Worm (Caenorhabditis elegans) whole organism, late embryonic: ENCODE results near the gene clc-27.

Experiments used
- C38D4.7 ChIP-seq: fragments of 200-800 bp; sonication (Bioruptor generic); optimal IDR thresholded peaks from 2 replicates; lab custom pipeline; 2018; ENCODE audit warnings: mild to moderate bottlenecking, missing genetic modification characterization, moderate library complexity, missing compliant biosample characterization
- F13H6.1 ChIP-seq: sonication (generic microtip); optimal IDR thresholded peaks from 2 replicates; lab custom pipeline; 2016; ENCODE audit warnings: missing genetic modification characterization, missing compliant biosample characterization
- K02D7.2 ChIP-seq: sonication (generic microtip); optimal IDR thresholded peaks from 2 replicates; lab custom pipeline; 2017; ENCODE audit warnings: mild to moderate bottlenecking, missing genetic modification characterization, missing compliant biosample characterization
- T23F11.4 ChIP-seq: fragments of 200-800 bp; sonication (Bioruptor generic); optimal IDR thresholded peaks from 2 replicates; lab custom pipeline; 2018; ENCODE audit warnings: mild to moderate bottlenecking, missing genetic modification characterization, missing compliant biosample characterization
- Y22D7AL.16 ChIP-seq: sonication (generic microtip); optimal IDR thresholded peaks from 2 replicates; lab custom pipeline; 2016; ENCODE audit warnings: missing genetic modification characterization, missing compliant biosample characterization
- ahr-1 ChIP-seq: sonication (generic microtip); optimal IDR thresholded peaks from 2 replicates; lab custom pipeline; 2016; ENCODE audit warnings: missing genetic modification characterization, missing compliant biosample characterization
- ceh-14 ChIP-seq: sonication (generic microtip); optimal IDR thresholded peaks from 2 replicates; lab custom pipeline; 2016; ENCODE audit warnings: missing genotype, missing genetic modification characterization, missing compliant biosample characterization
- ceh-18 ChIP-seq: sonication (generic microtip); optimal IDR thresholded peaks from 2 replicates; lab custom pipeline; 2016; ENCODE audit warnings: missing genetic modification characterization, missing compliant biosample characterization
- ceh-2 ChIP-seq: sonication (generic microtip); optimal IDR thresholded peaks from 2 replicates; lab custom pipeline; 2016; ENCODE audit warnings: missing genotype, missing genetic modification characterization, missing compliant biosample characterization
- ceh-30 ChIP-seq: fragments of 150-350 bp; optimal IDR thresholded peaks from 2 replicates; lab custom pipeline; 2014; ENCODE audit warnings: missing biosample characterization, missing genetic modification characterization
- ceh-31 ChIP-seq: sonication (generic microtip); optimal IDR thresholded peaks from 2 replicates; lab custom pipeline; 2016; ENCODE audit warnings: missing genetic modification characterization, missing compliant biosample characterization
- ceh-34 ChIP-seq: sonication (generic microtip); optimal IDR thresholded peaks from 2 replicates; lab custom pipeline; 2016; ENCODE audit warnings: mild to moderate bottlenecking, missing genetic modification characterization, missing compliant biosample characterization
- ceh-9 ChIP-seq: sonication (generic microtip); optimal IDR thresholded peaks from 2 replicates; lab custom pipeline; 2016; ENCODE audit warnings: mild to moderate bottlenecking, missing genetic modification characterization, inconsistent platforms, missing compliant biosample characterization
- dmd-4 ChIP-seq: sonication (generic microtip); optimal IDR thresholded peaks from 2 replicates; lab custom pipeline; 2016; ENCODE audit warnings: borderline replicate concordance, missing genetic modification characterization, missing compliant biosample characterization
- dve-1 ChIP-seq: sonication (generic microtip); optimal IDR thresholded peaks from 2 replicates; lab custom pipeline; 2017; ENCODE audit warnings: antibody characterized with exemption, mild to moderate bottlenecking, missing genetic modification characterization, missing compliant biosample characterization
- elt-4 ChIP-seq: sonication (generic microtip); optimal IDR thresholded peaks from 2 replicates; lab custom pipeline; 2016; ENCODE audit warnings: missing genetic modification characterization, missing compliant biosample characterization
- fax-1 ChIP-seq: sonication (generic microtip); optimal IDR thresholded peaks from 2 replicates; lab custom pipeline; 2016; ENCODE audit warnings: missing genotype, missing genetic modification characterization, missing compliant biosample characterization
- fkh-6 ChIP-seq: sonication (generic microtip); optimal IDR thresholded peaks from 2 replicates; lab custom pipeline; 2016; ENCODE audit warnings: missing genetic modification characterization, missing compliant biosample characterization
- gmeb-2 ChIP-seq: sonication (generic microtip); optimal IDR thresholded peaks from 2 replicates; lab custom pipeline; 2016; ENCODE audit warnings: missing genetic modification characterization, inconsistent platforms, missing compliant biosample characterization
- hlh-13 ChIP-seq: fragments of 200-800 bp; sonication (Bioruptor generic); optimal IDR thresholded peaks from 2 replicates; lab custom pipeline; 2018; ENCODE audit warnings: mild to moderate bottlenecking, missing genetic modification characterization, missing compliant biosample characterization
- hlh-30 ChIP-seq: sonication (generic microtip); optimal IDR thresholded peaks from 2 replicates; lab custom pipeline; 2017; ENCODE audit warnings: antibody characterized with exemption, missing genetic modification characterization, missing compliant biosample characterization; ENCODE audit not compliant: insufficient read depth
- hlh-6 ChIP-seq: sonication (generic microtip); optimal IDR thresholded peaks from 2 replicates; lab custom pipeline; 2016; ENCODE audit warnings: missing genotype, missing genetic modification characterization, missing compliant biosample characterization
- lim-6 ChIP-seq: sonication (generic microtip); optimal IDR thresholded peaks from 2 replicates; lab custom pipeline; 2016; ENCODE audit warnings: missing genetic modification characterization, missing compliant biosample characterization
- madf-2 ChIP-seq: sonication (generic microtip); optimal IDR thresholded peaks from 2 replicates; lab custom pipeline; 2017; ENCODE audit warnings: missing genetic modification characterization, missing compliant biosample characterization
- mec-3 ChIP-seq: sonication (generic microtip); optimal IDR thresholded peaks from 2 replicates; lab custom pipeline; 2016; ENCODE audit warnings: borderline replicate concordance, missing genetic modification characterization, missing compliant biosample characterization
- nhr-11 ChIP-seq: fragments of 150-350 bp; optimal IDR thresholded peaks from 2 replicates; lab custom pipeline; 2014; ENCODE audit warnings: missing biosample characterization, missing genetic modification characterization
- npax-4 ChIP-seq: sonication (generic microtip); optimal IDR thresholded peaks from 2 replicates; lab custom pipeline; 2016; ENCODE audit warnings: missing genetic modification characterization, missing compliant biosample characterization
- odd-2 ChIP-seq: sonication (generic microtip); optimal IDR thresholded peaks from 2 replicates; lab custom pipeline; 2017; ENCODE audit warnings: antibody characterized with exemption, mild to moderate bottlenecking, missing genetic modification characterization, missing compliant biosample characterization
- pat-9 ChIP-seq: fragments of 200-800 bp; sonication (Bioruptor generic); optimal IDR thresholded peaks from 2 replicates; lab custom pipeline; 2018; ENCODE audit warnings: mild to moderate bottlenecking, missing genetic modification characterization, moderate library complexity, missing compliant biosample characterization
- pax-1 ChIP-seq: fragments of 150-350 bp; optimal IDR thresholded peaks from 2 replicates; lab custom pipeline; 2014; ENCODE audit warnings: missing biosample characterization, missing genetic modification characterization
- ref-2 ChIP-seq: sonication (generic microtip); optimal IDR thresholded peaks from 2 replicates; lab custom pipeline; 2016; ENCODE audit warnings: missing genetic modification characterization, missing compliant biosample characterization
- rnt-1 ChIP-seq: sonication (generic microtip); optimal IDR thresholded peaks from 2 replicates; lab custom pipeline; 2016; ENCODE audit warnings: missing genetic modification characterization, missing compliant biosample characterization
- sdc-2 ChIP-seq: sonication (generic microtip); optimal IDR thresholded peaks from 2 replicates; lab custom pipeline; 2016; ENCODE audit warnings: missing genotype, missing genetic modification characterization, missing compliant biosample characterization
- sox-2 ChIP-seq: fragments of 200-800 bp; sonication (Bioruptor generic); IDR thresholded peaks from 2 replicates; pipeline ENCODE4 v1.3.6; 2022; ENCODE audit warnings: missing genetic modification reagents, missing genetic modification characterization, missing compliant biosample characterization
- sox-4 ChIP-seq: sonication (generic microtip); optimal IDR thresholded peaks from 2 replicates; lab custom pipeline; 2017; ENCODE audit warnings: mild to moderate bottlenecking, missing genetic modification characterization, inconsistent platforms, missing compliant biosample characterization
- syd-9 ChIP-seq: sonication (generic microtip); optimal IDR thresholded peaks from 2 replicates; lab custom pipeline; 2016; ENCODE audit warnings: mild to moderate bottlenecking, missing genetic modification characterization, moderate library complexity, missing compliant biosample characterization
- tbx-7 ChIP-seq: sonication (generic microtip); optimal IDR thresholded peaks from 2 replicates; lab custom pipeline; 2016; ENCODE audit warnings: missing genotype, missing genetic modification characterization, missing compliant biosample characterization
- ttx-3 ChIP-seq: sonication (generic microtip); optimal IDR thresholded peaks from 2 replicates; lab custom pipeline; 2016; ENCODE audit warnings: missing genetic modification reagents, missing genetic modification characterization, missing compliant biosample characterization
- unc-42 ChIP-seq: sonication (generic microtip); optimal IDR thresholded peaks from 2 replicates; lab custom pipeline; 2016; ENCODE audit warnings: missing genotype, missing genetic modification characterization, missing compliant biosample characterization
- unc-55 ChIP-seq: sonication (generic microtip); optimal IDR thresholded peaks from 2 replicates; lab custom pipeline; 2017; ENCODE audit warnings: missing biosample characterization, missing genetic modification reagents, missing genetic modification characterization
- zip-5 ChIP-seq: sonication (generic microtip); optimal IDR thresholded peaks from 2 replicates; lab custom pipeline; 2016; ENCODE audit warnings: missing genetic modification characterization, missing compliant biosample characterization

The clc-27 gene

DNA sequence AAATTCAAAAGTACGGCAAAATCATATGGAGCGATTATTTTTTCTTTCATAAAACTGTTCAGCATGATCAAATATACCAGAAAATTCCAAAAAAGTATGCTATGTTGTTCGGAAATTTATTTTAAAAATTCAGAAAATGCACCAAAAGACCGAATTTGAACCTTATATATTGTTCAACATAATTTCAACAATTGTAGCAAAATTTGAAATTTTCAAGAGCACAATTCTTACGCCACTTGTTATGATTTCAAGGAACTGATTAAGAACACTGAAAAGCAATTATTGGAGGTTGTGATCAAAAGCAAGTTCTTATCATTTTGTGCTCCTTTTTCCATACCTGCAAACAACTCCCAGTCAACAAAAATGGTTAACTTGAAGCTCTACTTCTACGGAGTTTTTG lies at the start of gene clc-27:
TSS of gene clc-27 (plus strand) at position 301 of the 400 bp plus-strand sequence.
- no peak for TF ChIP-seq ceh-31 (tag; lab: Kevin White, UChicago)
- TF ChIP-seq F13H6.1 (tag; lab: Kevin White, UChicago) = no peak
- no peak for TF ChIP-seq lim-6 (tag; lab: Kevin White, UChicago)
- TF ChIP-seq unc-55 = no peak
- TF ChIP-seq ceh-30 = no peak
- TF ChIP-seq unc-42 (tag; lab: Kevin White, UChicago) = no peak
- TF ChIP-seq sdc-2 (tag; lab: Kevin White, UChicago) = no peak
- no peak for TF ChIP-seq C38D4.7 (GFP tag; lab: Kevin White, UChicago)
- TF ChIP-seq T23F11.4 = no peak
- TF ChIP-seq ceh-14 = no peak

DNA sequence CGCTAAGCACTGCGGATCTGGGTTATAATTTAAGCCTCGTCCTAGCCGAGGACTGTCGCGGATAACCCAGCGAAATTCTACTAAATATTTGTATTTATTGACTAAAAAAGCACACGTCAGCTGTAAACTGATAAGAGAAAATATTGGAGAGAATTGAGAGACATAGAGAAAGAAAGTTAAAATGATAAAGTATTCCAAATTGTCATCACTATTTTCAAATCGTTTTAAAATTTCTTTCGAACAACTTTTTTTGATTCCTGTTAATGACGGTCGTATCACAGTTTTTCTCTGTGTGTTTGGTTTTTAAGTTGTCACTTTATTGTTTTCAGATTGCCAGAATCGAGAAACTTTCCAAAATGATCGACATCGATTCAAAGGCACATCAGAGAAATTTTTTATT lies 46.2 kb upstream of the clc-27 start, which contains the start of gene fbxa-51:
TSS of gene fbxa-51 (plus strand) at position 322 of the 400 bp plus-strand sequence.
- no peak for TF ChIP-seq T23F11.4
- no peak for TF ChIP-seq madf-2 (tag; lab: Kevin White, UChicago)
- no peak for TF ChIP-seq ceh-34 (tag; lab: Kevin White, UChicago)
- TF ChIP-seq ceh-31 (tag; lab: Kevin White, UChicago) = no peak
- TF ChIP-seq odd-2 (tag; lab: Kevin White, UChicago) = no peak
- no peak for TF ChIP-seq gmeb-2 (tag; lab: Kevin White, UChicago)
- no peak for TF ChIP-seq ttx-3
- no peak for TF ChIP-seq ceh-18 (tag; lab: Kevin White, UChicago)
- TF ChIP-seq, all 69 proteins: peak for 0

DNA sequence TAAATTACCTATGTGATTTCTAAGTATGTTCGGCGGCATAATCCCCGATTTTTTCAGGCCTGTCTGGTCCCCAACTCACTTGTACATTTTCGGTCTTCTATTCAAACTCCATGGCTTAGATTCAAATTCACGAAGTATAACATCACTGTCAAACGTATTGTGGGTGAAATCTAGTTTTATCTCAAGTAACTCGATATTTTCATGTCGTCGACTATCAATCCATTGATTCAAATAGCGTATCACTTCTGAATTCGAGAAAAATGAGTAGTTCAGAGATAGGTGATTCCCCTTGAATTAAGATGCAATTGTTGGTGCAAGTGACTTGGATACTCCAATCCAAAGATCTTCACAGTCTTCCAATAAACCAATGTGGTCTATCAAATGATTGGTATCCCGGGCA lies 43.6 kb upstream of the clc-27 start:
- no peak for TF ChIP-seq ref-2 (tag; lab: Kevin White, UChicago)
- no peak for TF ChIP-seq ceh-9 (tag; lab: Kevin White, UChicago)
- TF ChIP-seq fkh-6 (tag; lab: Kevin White, UChicago) = no peak
- TF ChIP-seq Y22D7AL.16 (tag; lab: Kevin White, UChicago) = no peak

DNA sequence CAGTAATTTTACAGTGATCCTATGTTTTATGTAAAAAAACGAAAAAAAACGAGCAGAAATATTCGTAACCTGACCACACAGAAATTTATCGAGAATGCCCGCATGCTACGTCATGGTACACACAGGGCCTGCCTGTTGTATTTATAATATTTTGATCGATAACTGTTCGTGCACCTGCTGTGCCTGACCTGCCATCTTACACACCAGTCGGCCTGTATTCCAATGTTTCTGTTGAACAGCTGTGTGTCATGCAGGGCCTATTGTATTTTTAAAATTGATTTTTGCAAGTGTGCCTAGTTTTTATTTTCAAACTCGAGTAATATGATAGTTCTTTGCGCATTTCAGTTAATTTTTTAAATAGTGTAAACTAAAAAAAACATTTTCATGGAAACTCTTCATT lies 41.9 kb upstream of the clc-27 start:
- TF ChIP-seq ceh-9 (tag; lab: Kevin White, UChicago) (no peak), rnt-1 (tag; lab: Kevin White, UChicago) (no peak), K02D7.2 (tag; lab: Kevin White, UChicago) (no peak)

DNA sequence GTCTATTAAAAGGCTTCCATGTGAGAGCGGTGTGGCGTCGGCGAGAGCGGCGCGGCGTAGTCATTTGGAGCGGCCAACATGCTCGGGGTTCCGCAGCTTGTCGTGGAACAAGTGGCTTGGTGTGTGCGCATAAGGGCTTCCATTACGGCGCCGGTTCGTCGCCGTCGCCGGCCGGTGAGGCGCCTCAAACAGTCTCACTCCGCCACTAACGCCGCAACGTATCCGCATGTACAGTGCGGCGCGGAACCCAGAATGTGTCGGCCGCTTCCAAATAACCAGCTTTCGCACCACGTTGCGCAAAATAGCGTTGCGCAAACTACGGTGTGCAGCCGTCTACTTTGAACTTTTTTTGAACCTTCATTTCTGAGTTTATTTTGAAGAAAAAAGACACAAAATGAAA lies 37.3 kb upstream of the clc-27 start:
- TF ChIP-seq sox-2 (GFP tag; lab: Robert Waterston, UW) (no peak), mec-3 (tag; lab: Kevin White, UChicago) (peak; percentile 27), fkh-6 (tag; lab: Kevin White, UChicago) (no peak), ahr-1 (tag; lab: Kevin White, UChicago) (no peak)
- TF ChIP-seq, all 69 proteins: peak for 1

DNA sequence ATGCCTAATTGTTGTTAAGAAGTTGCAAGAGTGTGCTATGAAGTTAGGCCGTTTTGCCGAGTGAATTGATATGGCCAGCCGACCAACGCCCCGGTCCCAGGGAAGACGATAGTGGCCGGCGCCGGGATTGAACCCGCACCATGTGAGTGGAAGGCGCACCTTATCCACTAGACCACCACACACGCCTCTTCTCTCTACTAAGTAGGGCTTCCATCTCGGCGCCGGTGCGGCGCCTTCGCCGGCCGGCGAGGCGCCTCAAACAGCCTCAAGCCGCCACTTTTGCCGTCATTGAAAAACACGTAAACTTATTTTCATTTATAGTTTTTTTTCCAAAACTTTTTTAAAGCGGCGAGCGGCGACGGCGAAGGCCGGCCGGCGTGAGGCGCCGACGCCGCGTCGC lies 29.3 kb upstream of the clc-27 start:
- TF ChIP-seq gmeb-2 (tag; lab: Kevin White, UChicago) = no peak
- no peak for TF ChIP-seq lim-6 (tag; lab: Kevin White, UChicago)
- no peak for TF ChIP-seq ttx-3
- TF ChIP-seq nhr-11 (tag; lab: Kevin White, UChicago) = no peak
- no peak for TF ChIP-seq hlh-30 (tag; lab: Kevin White, UChicago)
- TF ChIP-seq ceh-2 (tag; lab: Kevin White, UChicago) = no peak
- TF ChIP-seq syd-9 = no peak

DNA sequence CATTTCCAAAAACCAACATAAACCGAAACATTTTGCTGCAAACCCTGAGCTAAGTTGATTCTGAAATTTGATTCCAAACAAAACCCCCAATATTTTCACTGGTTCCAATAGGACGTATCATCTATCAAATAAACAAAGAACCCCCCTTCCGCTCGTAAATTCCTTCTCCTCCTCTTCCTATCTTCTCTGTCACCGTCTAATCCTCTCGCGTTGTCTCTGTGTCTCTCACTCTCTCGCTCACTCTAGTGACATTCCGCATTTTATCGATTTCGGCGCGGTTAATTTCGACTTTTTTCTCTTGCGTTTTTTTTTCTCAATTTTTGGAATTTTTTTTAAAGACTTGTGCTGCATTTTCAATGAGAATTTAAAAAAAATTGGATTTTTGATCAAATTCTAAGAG lies 26.2 kb upstream of the clc-27 start:
- TF ChIP-seq hlh-13 (GFP tag; lab: Kevin White, UChicago) = no peak
- no peak for TF ChIP-seq elt-4 (tag; lab: Kevin White, UChicago)
- no peak for TF ChIP-seq sox-4 (tag; lab: Kevin White, UChicago)
- peak; percentile 34 for TF ChIP-seq unc-55
- TF ChIP-seq ahr-1 (tag; lab: Kevin White, UChicago) = no peak
- no peak for TF ChIP-seq npax-4
- no peak for TF ChIP-seq dmd-4 (tag; lab: Kevin White, UChicago)
- TF ChIP-seq dve-1 (tag; lab: Kevin White, UChicago) = peak; percentile 27
- TF ChIP-seq pat-9 (tag; lab: Kevin White, UChicago) = no peak
- no peak for TF ChIP-seq hlh-30 (tag; lab: Kevin White, UChicago)
- no peak for TF ChIP-seq hlh-6 (tag; lab: Kevin White, UChicago)
- TF ChIP-seq tbx-7 = no peak
- no peak for TF ChIP-seq sox-2 (GFP tag; lab: Robert Waterston, UW)
- no peak for TF ChIP-seq fax-1
- no peak for TF ChIP-seq fkh-6 (tag; lab: Kevin White, UChicago)
- no peak for TF ChIP-seq ceh-2 (tag; lab: Kevin White, UChicago)
- TF ChIP-seq zip-5 (tag; lab: Kevin White, UChicago) = no peak
- TF ChIP-seq pax-1 (tag; lab: Kevin White, UChicago) = no peak
